Worm (Caenorhabditis elegans): Measurements from ENCODE around the gene M163.5.

Gene M163.5

ce11 chrX:14478743-14479428 lies 5.0 kb downstream of the M163.5 start, which contains the start of gene M163.11 (continued):
- TF ChIP-seq unc-39 (tag; optimal IDR thresholded peaks at IDR 0.05) = no peak
- TF ChIP-seq R02D3.7 (tag; optimal IDR thresholded peaks at IDR 0.05) = no peak
- no peak for TF ChIP-seq nhr-23 (tag; optimal IDR thresholded peaks at IDR 0.05)

ce11 chrX:14480248-14480647 lies 6.4 kb downstream of the M163.5 start, which contains the start of gene gfi-3:
gfi-3 (plus strand) TSS chrX:14480572.
- TF ChIP-seq peb-1 (tag; optimal IDR thresholded peaks at IDR 0.05) (no peak), ceh-16 (tag; optimal IDR thresholded peaks at IDR 0.05) (peak; percentile 69), ztf-1 (GFP tag; conservative IDR thresholded peaks at IDR 0.05) (no peak), lin-11 (tag; optimal IDR thresholded peaks at IDR 0.05) (peak; percentile 84), unc-39 (tag; optimal IDR thresholded peaks at IDR 0.05) (no peak), unc-62 (GFP tag; optimal IDR thresholded peaks at IDR 0.05) (no peak), nhr-12 (tag; optimal IDR thresholded peaks at IDR 0.05) (no peak), C34F6.9 (tag; optimal IDR thresholded peaks at IDR 0.05) (peak; percentile 62), lin-39 (tag; optimal IDR thresholded peaks at IDR 0.05) (no peak), ceh-82 (tag; optimal IDR thresholded peaks at IDR 0.05) (no peak), sma-9 (GFP tag; optimal IDR thresholded peaks at IDR 0.05) (peak; percentile 84), sma-9 (tag; optimal IDR thresholded peaks at IDR 0.05) (no peak), dmd-4 (tag; optimal IDR thresholded peaks at IDR 0.05) (no peak), mbf-1 (tag; optimal IDR thresholded peaks at IDR 0.05) (no peak), alr-1 (tag; optimal IDR thresholded peaks at IDR 0.05) (no peak), nhr-237 (tag; optimal IDR thresholded peaks at IDR 0.05) (no peak), ZK546.5 (tag; optimal IDR thresholded peaks at IDR 0.05) (no peak), lin-13 (GFP tag; optimal IDR thresholded peaks at IDR 0.05) (peak; percentile 89), sem-4 (tag; optimal IDR thresholded peaks at IDR 0.05) (peak; percentile 59), nhr-6 (tag; optimal IDR thresholded peaks at IDR 0.05) (peak; percentile 48), nhr-21 (tag; optimal IDR thresholded peaks at IDR 0.05) (peak; percentile 80), elt-3 (tag; optimal IDR thresholded peaks at IDR 0.05) (no peak), Y55F3AM.14 (GFP tag; optimal IDR thresholded peaks at IDR 0.05) (peak; percentile 8), blmp-1 (tag; optimal IDR thresholded peaks at IDR 0.05; ENCODE audit: insufficient read depth) (peak; percentile 25), lsy-2 (tag; optimal IDR thresholded peaks at IDR 0.05) (peak; percentile 58 to 84), snpc-4 (tag; optimal IDR thresholded peaks at IDR 0.05) (peak; percentile 89), unc-55 (GFP tag; optimal IDR thresholded peaks at IDR 0.05) (peak; percentile 79), R02D3.7 (tag; optimal IDR thresholded peaks at IDR 0.05) (no peak), elt-1 (tag; optimal IDR thresholded peaks at IDR 0.05) (no peak), F13H6.1 (tag; optimal IDR thresholded peaks at IDR 0.05) (peak; percentile 89), egl-27 (tag; optimal IDR thresholded peaks at IDR 0.05) (peak; percentile 77), nhr-25 (tag; optimal IDR thresholded peaks at IDR 0.05) (peak; percentile 82), zag-1 (tag; optimal IDR thresholded peaks at IDR 0.05) (peak; percentile 13), ztf-11 (tag; optimal IDR thresholded peaks at IDR 0.05) (no peak), ama-1 (optimal IDR thresholded peaks at IDR 0.05) (no peak), gmeb-1 (tag; optimal IDR thresholded peaks at IDR 0.05) (peak; percentile 79), sma-3 (GFP tag; optimal IDR thresholded peaks at IDR 0.05) (peak; percentile 84), aly-2 (tag; optimal IDR thresholded peaks at IDR 0.05) (no peak), fos-1 (tag; optimal IDR thresholded peaks at IDR 0.05) (peak; percentile 73), nhr-77 (tag; optimal IDR thresholded peaks at IDR 0.05) (no peak), mdl-1 (tag; optimal IDR thresholded peaks at IDR 0.05) (peak; percentile 0 to 48), skn-1 (tag; optimal IDR thresholded peaks at IDR 0.05) (no peak), nhr-23 (tag; optimal IDR thresholded peaks at IDR 0.05) (no peak), crh-2 (tag; optimal IDR thresholded peaks at IDR 0.05) (peak; percentile 85), nhr-10 (tag; optimal IDR thresholded peaks at IDR 0.05) (no peak), nhr-129 (tag; optimal IDR thresholded peaks at IDR 0.05) (peak; percentile 80), mab-5 (tag; optimal IDR thresholded peaks at IDR 0.05) (peak; percentile 82), nhr-11 (tag; optimal IDR thresholded peaks at IDR 0.05) (no peak), ztf-4 (tag; optimal IDR thresholded peaks at IDR 0.05) (peak; percentile 36)

Data from whole organism, L2 larva.